Worm (Caenorhabditis elegans): ENCODE measurements around the gene oac-49.

ce11 chrV:19250983-19251382, 33.2 kb downstream of the oac-49 start, which contains the start of gene str-81:
- TF ChIP-seq him-1 (tag; optimal IDR thresholded peaks at IDR 0.05): no peak
- no peak for TF ChIP-seq W03F9.2 (tag; optimal IDR thresholded peaks at IDR 0.05)
